Fruit fly (Drosophila melanogaster): ENCODE results near the gene CG43084.

Gene CG43084

dm6 chr3L:15634368-15635075 is 16.1 kb upstream of the CG43084 start:
- no peak for TF ChIP-seq pad (GFP tag; optimal IDR thresholded peaks at IDR 0.05)
- TF ChIP-seq CG11617 (GFP tag; optimal IDR thresholded peaks at IDR 0.05): peak; percentile 25
- no peak for TF ChIP-seq ovo (GFP tag; optimal IDR thresholded peaks at IDR 0.05)
- TF ChIP-seq Mnt (GFP tag; optimal IDR thresholded peaks at IDR 0.05): no peak
- TF ChIP-seq bab1 (GFP tag; optimal IDR thresholded peaks at IDR 0.05): no peak
- no peak for TF ChIP-seq CG1620 (GFP tag; optimal IDR thresholded peaks at IDR 0.05)
- TF ChIP-seq kay (GFP tag; ENCODE audit: borderline replicate concordance): no peak
- no peak for TF ChIP-seq tj (GFP tag; optimal IDR thresholded peaks at IDR 0.05)
- TF ChIP-seq cnc (optimal IDR thresholded peaks at IDR 0.05): no peak
- no peak for TF ChIP-seq toe (GFP tag; optimal IDR thresholded peaks at IDR 0.05)
- peak; percentile 28 for TF ChIP-seq cic (GFP tag; optimal IDR thresholded peaks at IDR 0.05)
- no peak for TF ChIP-seq Crg-1 (GFP tag; optimal IDR thresholded peaks at IDR 0.05)
- peak; percentile 62 for TF ChIP-seq CG14711 (tag; optimal IDR thresholded peaks at IDR 0.05)
- peak; percentile 13 for TF ChIP-seq CG7045 (GFP tag; optimal IDR thresholded peaks at IDR 0.05)
- TF ChIP-seq CG7101 (tag; optimal IDR thresholded peaks at IDR 0.05): peak; percentile 72
- peak; percentile 10 for TF ChIP-seq CG12768 (GFP tag; optimal IDR thresholded peaks at IDR 0.05)
- no peak for TF ChIP-seq Hr96 (GFP tag; optimal IDR thresholded peaks at IDR 0.05)
- peak; percentile 1 for TF ChIP-seq CG5204 (GFP tag; optimal IDR thresholded peaks at IDR 0.05)
- no peak for TF ChIP-seq Clk (GFP tag; optimal IDR thresholded peaks at IDR 0.05)
- TF ChIP-seq CG33017 (tag; optimal IDR thresholded peaks at IDR 0.05): peak; percentile 78

DNA sequence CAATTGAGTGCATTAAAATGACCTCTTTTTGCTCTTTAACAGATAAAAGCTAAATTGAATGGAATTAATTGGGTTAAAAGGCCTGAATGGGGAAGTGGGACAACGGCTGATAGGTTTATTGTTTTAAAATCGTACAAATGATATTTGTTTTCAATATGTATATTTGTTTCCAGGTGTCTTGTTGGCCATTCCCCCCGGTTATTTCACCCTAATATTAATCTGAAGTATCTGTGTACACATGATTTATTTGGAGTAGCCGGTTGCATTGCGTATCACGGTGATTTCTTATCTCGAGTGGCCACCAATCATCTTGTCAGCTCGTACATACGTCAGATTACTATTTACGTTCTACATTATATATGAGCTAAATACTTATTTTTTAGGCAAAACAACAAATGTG is 14.3 kb upstream of the CG43084 start:
- TF ChIP-seq CG33017 (tag; optimal IDR thresholded peaks at IDR 0.05) (peak; percentile 12), cnc (optimal IDR thresholded peaks at IDR 0.05) (no peak), cic (GFP tag; optimal IDR thresholded peaks at IDR 0.05) (peak; percentile 69)

dm6 chr3L:15636978-15637377 is 13.7 kb upstream of the CG43084 start:
- TF ChIP-seq Hr96 (GFP tag; optimal IDR thresholded peaks at IDR 0.05) (no peak), CG7101 (tag; optimal IDR thresholded peaks at IDR 0.05) (no peak), CG33017 (tag; optimal IDR thresholded peaks at IDR 0.05) (no peak), ovo (GFP tag; optimal IDR thresholded peaks at IDR 0.05) (no peak), CG7045 (GFP tag; optimal IDR thresholded peaks at IDR 0.05) (no peak), Mnt (GFP tag; optimal IDR thresholded peaks at IDR 0.05) (no peak), tj (GFP tag; optimal IDR thresholded peaks at IDR 0.05) (no peak), toe (GFP tag; optimal IDR thresholded peaks at IDR 0.05) (no peak), CG11617 (GFP tag; optimal IDR thresholded peaks at IDR 0.05) (no peak), cnc (optimal IDR thresholded peaks at IDR 0.05) (no peak), CG12768 (GFP tag; optimal IDR thresholded peaks at IDR 0.05) (no peak)

- TF ChIP-seq kay (GFP tag; ENCODE audit: borderline replicate concordance) (peak; percentile 49), pad (GFP tag; optimal IDR thresholded peaks at IDR 0.05) (no peak)
Measured at dm6 chr3L:15637618-15638017, 13.0 kb upstream of the CG43084 start.

DNA sequence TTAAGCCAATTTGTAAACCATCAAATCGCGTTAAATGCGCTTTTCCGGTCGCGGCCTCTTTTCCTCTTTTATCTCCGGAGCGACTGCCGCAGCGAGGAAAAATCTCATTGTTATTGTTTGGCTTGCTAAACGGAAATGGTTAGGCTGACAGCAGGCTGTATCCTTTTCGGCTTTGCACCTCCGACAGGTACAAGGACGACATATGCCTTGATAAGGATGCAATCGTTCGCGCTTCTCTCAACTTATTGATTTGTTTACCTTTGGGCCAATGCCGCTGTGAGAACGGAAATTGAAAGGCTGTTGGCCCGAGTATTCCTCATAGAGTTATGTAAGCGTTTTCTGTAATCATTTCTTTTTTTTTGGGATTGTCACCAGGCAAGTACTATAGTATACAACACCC is 12.1 kb upstream of the CG43084 start:
- TF ChIP-seq Crg-1 (GFP tag; optimal IDR thresholded peaks at IDR 0.05) (no peak), ovo (GFP tag; optimal IDR thresholded peaks at IDR 0.05) (no peak)

DNA sequence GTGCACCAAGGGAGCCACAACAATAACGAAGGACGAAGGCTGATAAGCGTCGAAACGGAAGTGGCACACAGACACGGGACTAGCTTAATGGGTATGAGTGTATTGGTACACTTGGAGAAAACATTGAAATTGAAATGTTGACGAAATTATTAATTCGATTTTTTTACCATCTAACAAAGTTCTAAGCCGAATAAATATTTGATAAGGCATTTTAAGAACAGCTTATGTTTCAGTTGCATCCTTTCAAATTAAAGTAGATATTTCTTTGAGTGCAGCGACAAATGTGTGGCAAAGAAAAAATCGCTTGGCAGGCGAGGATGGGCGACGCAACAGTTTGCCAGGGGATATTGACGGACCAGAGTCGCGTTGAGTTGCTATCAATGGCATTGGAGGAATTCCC is 10.7 kb upstream of the CG43084 start:
- TF ChIP-seq CG5204 (GFP tag; optimal IDR thresholded peaks at IDR 0.05) (no peak), tj (GFP tag; optimal IDR thresholded peaks at IDR 0.05) (no peak), CG7101 (tag; optimal IDR thresholded peaks at IDR 0.05) (no peak), CG7045 (GFP tag; optimal IDR thresholded peaks at IDR 0.05) (no peak), CG12768 (GFP tag; optimal IDR thresholded peaks at IDR 0.05) (no peak), CG33017 (tag; optimal IDR thresholded peaks at IDR 0.05) (no peak), cnc (optimal IDR thresholded peaks at IDR 0.05) (no peak), Clk (GFP tag; optimal IDR thresholded peaks at IDR 0.05) (no peak), Hr96 (GFP tag; optimal IDR thresholded peaks at IDR 0.05) (no peak), Mnt (GFP tag; optimal IDR thresholded peaks at IDR 0.05) (no peak), ovo (GFP tag; optimal IDR thresholded peaks at IDR 0.05) (no peak), pad (GFP tag; optimal IDR thresholded peaks at IDR 0.05) (no peak), toe (GFP tag; optimal IDR thresholded peaks at IDR 0.05) (no peak), CG11617 (GFP tag; optimal IDR thresholded peaks at IDR 0.05) (no peak), CG14711 (tag; optimal IDR thresholded peaks at IDR 0.05) (no peak)

- TF ChIP-seq CG33017 (tag; optimal IDR thresholded peaks at IDR 0.05) (no peak), Mnt (GFP tag; optimal IDR thresholded peaks at IDR 0.05) (no peak), cnc (optimal IDR thresholded peaks at IDR 0.05) (no peak), tj (GFP tag; optimal IDR thresholded peaks at IDR 0.05) (no peak), CG11617 (GFP tag; optimal IDR thresholded peaks at IDR 0.05) (no peak), pad (GFP tag; optimal IDR thresholded peaks at IDR 0.05) (no peak), CG12768 (GFP tag; optimal IDR thresholded peaks at IDR 0.05) (no peak), ovo (GFP tag; optimal IDR thresholded peaks at IDR 0.05) (no peak), bab1 (GFP tag; optimal IDR thresholded peaks at IDR 0.05) (no peak), kay (GFP tag; ENCODE audit: borderline replicate concordance) (no peak), CG14711 (tag; optimal IDR thresholded peaks at IDR 0.05) (no peak)
Measured at dm6 chr3L:15641590-15642019, 9.0 kb upstream of the CG43084 start.

All from whole organism, adult.